Fruit fly (Drosophila melanogaster): ENCODE results near the gene CG42446.
A peak's percentile ranks its signal among the peaks of the same experiment; 100 is the strongest.

The CG42446 gene

dm6 chr3R:16309302-16310080 is 50.4 kb downstream of the CG42446 start:
- TF ChIP-seq Rel (GFP tag; optimal IDR thresholded peaks at IDR 0.05): no peak
- TF ChIP-seq Rel (tag; optimal IDR thresholded peaks at IDR 0.05): peak; percentile 71
- no peak for TF ChIP-seq rgr (GFP tag; optimal IDR thresholded peaks at IDR 0.05)
- peak; percentile 11 for TF ChIP-seq h (GFP tag; optimal IDR thresholded peaks at IDR 0.05)
- peak; percentile 3 for TF ChIP-seq Hnf4 (GFP tag; optimal IDR thresholded peaks at IDR 0.05)
- TF ChIP-seq sv (GFP tag; optimal IDR thresholded peaks at IDR 0.05): peak; percentile 20
- TF ChIP-seq fru (GFP tag; optimal IDR thresholded peaks at IDR 0.05): peak; percentile 42
- peak in 1 of 2 experiments; percentile 58 for TF ChIP-seq foxo (GFP tag; optimal IDR thresholded peaks at IDR 0.05)
- TF ChIP-seq Myc (optimal IDR thresholded peaks at IDR 0.05): no peak
- TF ChIP-seq HLH106 (tag; optimal IDR thresholded peaks at IDR 0.05): peak; percentile 18
- no peak for TF ChIP-seq brk (GFP tag; optimal IDR thresholded peaks at IDR 0.05)
- TF ChIP-seq Sp1 (GFP tag; optimal IDR thresholded peaks at IDR 0.05): no peak
- TF ChIP-seq ey (GFP tag; optimal IDR thresholded peaks at IDR 0.05): peak; percentile 8
- no peak for TF ChIP-seq jim (GFP tag; optimal IDR thresholded peaks at IDR 0.05)
- no peak for TF ChIP-seq OdsH (GFP tag; optimal IDR thresholded peaks at IDR 0.05)
- no peak for TF ChIP-seq br (GFP tag; optimal IDR thresholded peaks at IDR 0.05)
